Worm (Caenorhabditis elegans) whole organism, late embryonic: ENCODE data around the gene mpst-3.

Experiments used
- C08G9.2 ChIP-seq: sonication (generic microtip); optimal IDR thresholded peaks from 2 replicates; lab custom pipeline; 2016; ENCODE audit warnings: mild to moderate bottlenecking, missing genetic modification characterization, moderate library complexity, missing compliant biosample characterization
- C38D4.7 ChIP-seq: fragments of 200-800 bp; sonication (Bioruptor generic); optimal IDR thresholded peaks from 2 replicates; lab custom pipeline; 2018; ENCODE audit warnings: mild to moderate bottlenecking, missing genetic modification characterization, moderate library complexity, missing compliant biosample characterization
- F13H6.1 ChIP-seq: sonication (generic microtip); optimal IDR thresholded peaks from 2 replicates; lab custom pipeline; 2016; ENCODE audit warnings: missing genetic modification characterization, missing compliant biosample characterization
- K02D7.2 ChIP-seq: sonication (generic microtip); optimal IDR thresholded peaks from 2 replicates; lab custom pipeline; 2017; ENCODE audit warnings: mild to moderate bottlenecking, missing genetic modification characterization, missing compliant biosample characterization
- K09A11.1 ChIP-seq: sonication (generic microtip); optimal IDR thresholded peaks from 2 replicates; lab custom pipeline; 2017; ENCODE audit warnings: antibody characterized with exemption, mild to moderate bottlenecking, missing genetic modification characterization, missing compliant biosample characterization; ENCODE audit not compliant: insufficient read depth
- Y22D7AL.16 ChIP-seq: sonication (generic microtip); optimal IDR thresholded peaks from 2 replicates; lab custom pipeline; 2016; ENCODE audit warnings: missing genetic modification characterization, missing compliant biosample characterization
- ahr-1 ChIP-seq: sonication (generic microtip); optimal IDR thresholded peaks from 2 replicates; lab custom pipeline; 2016; ENCODE audit warnings: missing genetic modification characterization, missing compliant biosample characterization
- ama-1 ChIP-seq: fragments of 150-350 bp; optimal IDR thresholded peaks from 2 replicates; lab custom pipeline; 2014
- ceh-18 ChIP-seq: sonication (generic microtip); optimal IDR thresholded peaks from 2 replicates; lab custom pipeline; 2016; ENCODE audit warnings: missing genetic modification characterization, missing compliant biosample characterization
- ceh-19 ChIP-seq: fragments of 200-800 bp; sonication (Bioruptor generic); optimal IDR thresholded peaks from 2 replicates; lab custom pipeline; 2018; ENCODE audit warnings: mild to moderate bottlenecking, missing genetic modification characterization, missing compliant biosample characterization
- ceh-22 ChIP-seq: sonication (generic microtip); optimal IDR thresholded peaks from 2 replicates; lab custom pipeline; 2017; ENCODE audit warnings: missing biosample characterization, missing genetic modification characterization
- ceh-24 ChIP-seq: sonication (generic microtip); optimal IDR thresholded peaks from 2 replicates; lab custom pipeline; 2016; ENCODE audit warnings: mild to moderate bottlenecking, missing genetic modification characterization, missing compliant biosample characterization
- ceh-30 ChIP-seq: fragments of 150-350 bp; optimal IDR thresholded peaks from 2 replicates; lab custom pipeline; 2014; ENCODE audit warnings: missing biosample characterization, missing genetic modification characterization
- ceh-31 ChIP-seq: sonication (generic microtip); optimal IDR thresholded peaks from 2 replicates; lab custom pipeline; 2016; ENCODE audit warnings: missing genetic modification characterization, missing compliant biosample characterization
- ceh-34 ChIP-seq: sonication (generic microtip); optimal IDR thresholded peaks from 2 replicates; lab custom pipeline; 2016; ENCODE audit warnings: mild to moderate bottlenecking, missing genetic modification characterization, missing compliant biosample characterization
- ceh-45 ChIP-seq: fragments of 200-800 bp; sonication (Bioruptor generic); IDR thresholded peaks from 2 replicates; pipeline ENCODE4 v1.3.6; 2022; ENCODE audit warnings: missing genetic modification reagents, missing genetic modification characterization, missing compliant biosample characterization
- ceh-48 ChIP-seq: sonication (generic microtip); optimal IDR thresholded peaks from 2 replicates; lab custom pipeline; 2016; ENCODE audit warnings: missing genetic modification characterization, inconsistent platforms, missing compliant biosample characterization
- ceh-9 ChIP-seq: sonication (generic microtip); optimal IDR thresholded peaks from 2 replicates; lab custom pipeline; 2016; ENCODE audit warnings: mild to moderate bottlenecking, missing genetic modification characterization, inconsistent platforms, missing compliant biosample characterization
- che-1 ChIP-seq: sonication (generic microtip); optimal IDR thresholded peaks from 2 replicates; lab custom pipeline; 2016; ENCODE audit warnings: mild to moderate bottlenecking, missing genetic modification characterization, missing compliant biosample characterization
- dmd-4 ChIP-seq: sonication (generic microtip); optimal IDR thresholded peaks from 2 replicates; lab custom pipeline; 2016; ENCODE audit warnings: borderline replicate concordance, missing genetic modification characterization, missing compliant biosample characterization
- elt-2 ChIP-seq: sonication (generic microtip); optimal IDR thresholded peaks from 2 replicates; lab custom pipeline; 2016; ENCODE audit warnings: missing genetic modification reagents, missing genetic modification characterization, missing compliant biosample characterization
- elt-4 ChIP-seq: sonication (generic microtip); optimal IDR thresholded peaks from 2 replicates; lab custom pipeline; 2016; ENCODE audit warnings: missing genetic modification characterization, missing compliant biosample characterization
- fax-1 ChIP-seq: sonication (generic microtip); optimal IDR thresholded peaks from 2 replicates; lab custom pipeline; 2016; ENCODE audit warnings: missing genotype, missing genetic modification characterization, missing compliant biosample characterization
- fkh-10 ChIP-seq: fragments of 150-350 bp; optimal IDR thresholded peaks from 2 replicates; lab custom pipeline; 2014; ENCODE audit warnings: missing biosample characterization, missing genetic modification reagents, missing genetic modification characterization
- fkh-6 ChIP-seq: sonication (generic microtip); optimal IDR thresholded peaks from 2 replicates; lab custom pipeline; 2016; ENCODE audit warnings: missing genetic modification characterization, missing compliant biosample characterization
- hlh-13 ChIP-seq: fragments of 200-800 bp; sonication (Bioruptor generic); optimal IDR thresholded peaks from 2 replicates; lab custom pipeline; 2018; ENCODE audit warnings: mild to moderate bottlenecking, missing genetic modification characterization, missing compliant biosample characterization
- hlh-30 ChIP-seq: sonication (generic microtip); optimal IDR thresholded peaks from 2 replicates; lab custom pipeline; 2017; ENCODE audit warnings: antibody characterized with exemption, missing genetic modification characterization, missing compliant biosample characterization; ENCODE audit not compliant: insufficient read depth
- hlh-8 ChIP-seq: sonication (generic microtip); optimal IDR thresholded peaks from 2 replicates; lab custom pipeline; 2016; ENCODE audit warnings: missing genotype, missing genetic modification characterization, missing compliant biosample characterization
- lin-11 ChIP-seq: fragments of 200-800 bp; sonication (Bioruptor generic); optimal IDR thresholded peaks from 2 replicates; lab custom pipeline; 2018; ENCODE audit warnings: mild to moderate bottlenecking, missing genetic modification characterization, missing compliant biosample characterization
- madf-2 ChIP-seq: sonication (generic microtip); optimal IDR thresholded peaks from 2 replicates; lab custom pipeline; 2017; ENCODE audit warnings: missing genetic modification characterization, missing compliant biosample characterization
- mec-3 ChIP-seq: sonication (generic microtip); optimal IDR thresholded peaks from 2 replicates; lab custom pipeline; 2016; ENCODE audit warnings: borderline replicate concordance, missing genetic modification characterization, missing compliant biosample characterization
- nfya-1 ChIP-seq: sonication (generic microtip); optimal IDR thresholded peaks from 2 replicates; lab custom pipeline; 2017; ENCODE audit warnings: missing genetic modification characterization, mild to moderate bottlenecking, missing compliant biosample characterization, antibody characterized with exemption, moderate library complexity
- nhr-232 ChIP-seq: sonication (generic microtip); optimal IDR thresholded peaks from 2 replicates; lab custom pipeline; 2016; ENCODE audit warnings: missing genetic modification characterization, missing compliant biosample characterization
- npax-4 ChIP-seq: sonication (generic microtip); optimal IDR thresholded peaks from 2 replicates; lab custom pipeline; 2016; ENCODE audit warnings: missing genetic modification characterization, missing compliant biosample characterization
- pag-3 ChIP-seq: sonication (generic microtip); optimal IDR thresholded peaks from 2 replicates; lab custom pipeline; 2016; ENCODE audit warnings: missing compliant biosample characterization, missing genetic modification characterization, borderline replicate concordance
- pat-9 ChIP-seq: fragments of 200-800 bp; sonication (Bioruptor generic); optimal IDR thresholded peaks from 2 replicates; lab custom pipeline; 2018; ENCODE audit warnings: mild to moderate bottlenecking, missing genetic modification characterization, moderate library complexity, missing compliant biosample characterization
- pax-1 ChIP-seq: fragments of 150-350 bp; optimal IDR thresholded peaks from 2 replicates; lab custom pipeline; 2014; ENCODE audit warnings: missing biosample characterization, missing genetic modification characterization
- pha-4 ChIP-seq: fragments of 150-350 bp; optimal IDR thresholded peaks from 2 replicates; lab custom pipeline; 2018; ENCODE audit warnings: missing biosample characterization, missing genetic modification reagents, missing genetic modification characterization
- pros-1 ChIP-seq: fragments of 150-350 bp; optimal IDR thresholded peaks from 2 replicates; lab custom pipeline; 2014; ENCODE audit warnings: missing biosample characterization, missing genetic modification reagents, missing genetic modification characterization
- rnt-1 ChIP-seq: sonication (generic microtip); optimal IDR thresholded peaks from 2 replicates; lab custom pipeline; 2016; ENCODE audit warnings: missing genetic modification characterization, missing compliant biosample characterization
- sdc-2 ChIP-seq: sonication (generic microtip); optimal IDR thresholded peaks from 2 replicates; lab custom pipeline; 2016; ENCODE audit warnings: missing genotype, missing genetic modification characterization, missing compliant biosample characterization
- sox-2 ChIP-seq: fragments of 200-800 bp; sonication (Bioruptor generic); IDR thresholded peaks from 2 replicates; pipeline ENCODE4 v1.3.6; 2022; ENCODE audit warnings: missing genetic modification reagents, missing genetic modification characterization, missing compliant biosample characterization
- sox-4 ChIP-seq: sonication (generic microtip); optimal IDR thresholded peaks from 2 replicates; lab custom pipeline; 2017; ENCODE audit warnings: mild to moderate bottlenecking, missing genetic modification characterization, inconsistent platforms, missing compliant biosample characterization
- tbx-2 ChIP-seq: sonication (generic microtip); optimal IDR thresholded peaks from 2 replicates; lab custom pipeline; 2016; ENCODE audit warnings: missing genetic modification characterization, missing compliant biosample characterization
- ttx-3 ChIP-seq: sonication (generic microtip); optimal IDR thresholded peaks from 2 replicates; lab custom pipeline; 2016; ENCODE audit warnings: missing genetic modification reagents, missing genetic modification characterization, missing compliant biosample characterization
- unc-42 ChIP-seq: sonication (generic microtip); optimal IDR thresholded peaks from 2 replicates; lab custom pipeline; 2016; ENCODE audit warnings: missing genotype, missing genetic modification characterization, missing compliant biosample characterization
- unc-86 ChIP-seq: sonication (generic microtip); optimal IDR thresholded peaks from 2 replicates; lab custom pipeline; 2016; ENCODE audit warnings: missing genetic modification characterization, missing compliant biosample characterization
- ztf-16 ChIP-seq: sonication (generic microtip); optimal IDR thresholded peaks from 2 replicates; lab custom pipeline; 2017; ENCODE audit warnings: missing genetic modification characterization, missing compliant biosample characterization

Gene mpst-3

ce11 chrV:14928248-14928647 is 32.8 kb downstream of the mpst-3 start, which contains the start of gene srg-55:
TSS of gene srg-55 (minus strand) at chrV:14928348.
- no peak for TF ChIP-seq rnt-1 (tag; lab: Kevin White, UChicago)
- no peak for TF ChIP-seq pax-1
- no peak for TF ChIP-seq Y22D7AL.16 (tag; lab: Kevin White, UChicago)
- no peak for TF ChIP-seq ttx-3
- no peak for TF ChIP-seq ceh-34 (tag; lab: Kevin White, UChicago)
- no peak for TF ChIP-seq pag-3 (tag; lab: Kevin White, UChicago)
- no peak for TF ChIP-seq ceh-31 (tag; lab: Kevin White, UChicago)
- no peak for TF ChIP-seq madf-2 (tag; lab: Kevin White, UChicago)
- no peak for TF ChIP-seq pros-1 (tag; lab: Kevin White, UChicago)
- TF ChIP-seq C08G9.2: no peak
- no peak for TF ChIP-seq ceh-18
- TF ChIP-seq K09A11.1 (tag; lab: Kevin White, UChicago): no peak
- no peak for TF ChIP-seq lin-11 (tag; lab: Kevin White, UChicago)
- TF ChIP-seq F13H6.1: no peak
- TF ChIP-seq fkh-10: no peak

DNA sequence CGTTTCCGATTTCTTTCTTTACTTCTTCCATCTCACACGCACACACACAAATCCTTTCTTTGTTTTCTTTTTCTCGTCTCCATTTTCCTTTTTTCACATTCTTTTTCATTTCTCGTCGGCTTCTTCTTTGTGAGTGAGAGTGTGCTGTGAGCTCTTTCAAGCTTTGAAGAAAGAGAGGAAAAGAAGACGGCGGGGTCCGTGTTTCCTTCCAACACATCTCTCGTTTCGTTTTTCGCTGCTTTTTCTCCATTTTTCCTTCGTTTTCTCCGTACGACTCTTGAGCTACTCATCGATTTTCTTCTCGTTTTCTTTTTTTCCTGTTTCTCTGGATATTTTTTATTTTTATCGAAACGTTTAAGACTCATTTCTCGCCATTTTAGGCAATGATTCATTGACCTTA is 34.7 kb downstream of the mpst-3 start:
- TF ChIP-seq elt-4 (no peak), unc-42 (tag; lab: Kevin White, UChicago) (peak; percentile 39), ceh-18 (peak; percentile 7), nfya-1 (tag; lab: Kevin White, UChicago) (peak; percentile 11), ztf-16 (tag; lab: Kevin White, UChicago) (no peak), ceh-31 (tag; lab: Kevin White, UChicago) (peak; percentile 25), ceh-30 (tag; lab: Kevin White, UChicago) (no peak), ceh-9 (tag; lab: Kevin White, UChicago) (no peak)
- TF ChIP-seq, all 69 proteins: peak for 4

- no peak for TF ChIP-seq ttx-3
- no peak for TF ChIP-seq elt-2 (tag; lab: Kevin White, UChicago)
- no peak for TF ChIP-seq ceh-48
- no peak for TF ChIP-seq ahr-1 (tag; lab: Kevin White, UChicago)
- TF ChIP-seq dmd-4: no peak
- no peak for TF ChIP-seq unc-86
- no peak for TF ChIP-seq hlh-13 (GFP tag; lab: Kevin White, UChicago)
- TF ChIP-seq unc-42 (tag; lab: Kevin White, UChicago): peak; percentile 14
- TF ChIP-seq che-1: no peak
- TF ChIP-seq ceh-34 (tag; lab: Kevin White, UChicago): peak; percentile 79
- no peak for TF ChIP-seq pha-4 (tag; lab: Kevin White, UChicago)
- TF ChIP-seq C38D4.7 (GFP tag; lab: Kevin White, UChicago): no peak
- no peak for TF ChIP-seq fkh-6 (tag; lab: Kevin White, UChicago)
- TF ChIP-seq sox-4: no peak
- TF ChIP-seq sdc-2 (tag; lab: Kevin White, UChicago): no peak
- no peak for TF ChIP-seq ceh-24 (tag; lab: Kevin White, UChicago)
- no peak for TF ChIP-seq ceh-45
- TF ChIP-seq ceh-22 (tag; lab: Kevin White, UChicago): no peak
- no peak for TF ChIP-seq hlh-30 (tag; lab: Kevin White, UChicago)
- TF ChIP-seq C08G9.2: peak; percentile 0
- no peak for TF ChIP-seq K02D7.2
- no peak for TF ChIP-seq pat-9 (tag; lab: Kevin White, UChicago)
- no peak for TF ChIP-seq lin-11 (tag; lab: Kevin White, UChicago)
- no peak for TF ChIP-seq tbx-2 (tag; lab: Kevin White, UChicago)
- no peak for TF ChIP-seq hlh-8
- peak; percentile 38 for TF ChIP-seq ceh-19 (GFP tag; lab: Kevin White, UChicago)
- peak; percentile 12 for TF ChIP-seq mec-3 (tag; lab: Kevin White, UChicago)
- no peak for TF ChIP-seq nhr-232
- peak; percentile 27 for TF ChIP-seq ceh-31 (tag; lab: Kevin White, UChicago)
- TF ChIP-seq npax-4 (tag; lab: Kevin White, UChicago): no peak
- no peak for TF ChIP-seq ama-1 (lab: Kevin White, UChicago)
- TF ChIP-seq pax-1: no peak
- no peak for TF ChIP-seq sox-2 (GFP tag; lab: Robert Waterston, UW)
- no peak for TF ChIP-seq F13H6.1
- TF ChIP-seq fax-1 (tag; lab: Kevin White, UChicago): no peak
These were observed 38.2 kb downstream of the mpst-3 start for ce11 chrV:14933450-14934218.
